Worm (Caenorhabditis elegans) whole organism, L3 larva: Measurements from ENCODE around the gene srh-222.

Experiments used
- R02D3.7 ChIP-seq: fragments of 150-350 bp; optimal IDR thresholded peaks from 2 replicates; lab custom pipeline; 2014; ENCODE audit warnings: missing biosample characterization, missing genetic modification characterization
- ZK546.5 ChIP-seq: sonication (generic microtip); optimal IDR thresholded peaks from 2 replicates; lab custom pipeline; 2017; ENCODE audit warnings: missing biosample characterization, missing genetic modification characterization
- ama-1 ChIP-seq: fragments of 150-350 bp; optimal IDR thresholded peaks from 2 replicates; lab custom pipeline; 2018
- ceh-28 ChIP-seq: fragments of 150-350 bp; optimal IDR thresholded peaks from 2 replicates; lab custom pipeline; 2014; ENCODE audit warnings: missing biosample characterization, missing genetic modification reagents, missing genetic modification characterization
- ceh-9 ChIP-seq: sonication (generic microtip); optimal IDR thresholded peaks from 2 replicates; lab custom pipeline; 2018; ENCODE audit warnings: missing biosample characterization, missing genetic modification characterization
- daf-12 ChIP-seq: fragments of 150-350 bp; optimal IDR thresholded peaks from 2 replicates; lab custom pipeline; 2014; ENCODE audit warnings: missing biosample characterization, missing genetic modification reagents, missing genetic modification characterization
- egl-27 ChIP-seq: sonication (generic microtip); optimal IDR thresholded peaks from 4 replicates; lab custom pipeline; 2017; ENCODE audit warnings: missing biosample characterization, missing genetic modification reagents, missing genetic modification characterization
- egl-5 ChIP-seq: fragments of 150-350 bp; optimal IDR thresholded peaks from 2 replicates; lab custom pipeline; 2017; ENCODE audit warnings: missing biosample characterization, missing genetic modification reagents, missing genetic modification characterization, inconsistent platforms
- elt-1 ChIP-seq: fragments of 150-350 bp; optimal IDR thresholded peaks from 2 replicates; lab custom pipeline; 2014; ENCODE audit warnings: missing biosample characterization, missing genetic modification characterization
- elt-2 ChIP-seq: sonication (generic microtip); optimal IDR thresholded peaks from 2 replicates; lab custom pipeline; 2016; ENCODE audit warnings: missing genetic modification reagents, mild to moderate bottlenecking, missing genetic modification characterization, missing compliant biosample characterization
- elt-3 ChIP-seq, 3 experiments: fragments of 150-350 bp in 1 of 3; sonication (generic microtip) in 2 of 3; optimal IDR thresholded peaks; 2 replicates in 2 of 3; 4 replicates in 1 of 3; lab custom pipeline; 2014 to 2017; ENCODE audit warnings: missing biosample characterization in 3 of 3, missing genetic modification characterization in 3 of 3
- eor-1 ChIP-seq, 2 experiments: fragments of 150-350 bp; optimal IDR thresholded peaks; 2 replicates each; lab custom pipeline; 2014 to 2018; ENCODE audit warnings: missing biosample characterization in 2 of 2, missing genetic modification characterization in 2 of 2
- fkh-10 ChIP-seq: sonication (generic microtip); optimal IDR thresholded peaks from 2 replicates; lab custom pipeline; 2017; ENCODE audit warnings: missing biosample characterization, missing genetic modification reagents, missing genetic modification characterization
- fkh-2 ChIP-seq: fragments of 150-350 bp; optimal IDR thresholded peaks from 2 replicates; lab custom pipeline; 2014; ENCODE audit warnings: missing biosample characterization, missing genetic modification reagents, missing genetic modification characterization
- fos-1 ChIP-seq: fragments of 150-350 bp; optimal IDR thresholded peaks from 2 replicates; lab custom pipeline; 2014; ENCODE audit warnings: missing biosample characterization, missing genetic modification characterization
- hmg-11 ChIP-seq: sonication (generic microtip); optimal IDR thresholded peaks from 2 replicates; lab custom pipeline; 2016; ENCODE audit warnings: missing genetic modification characterization, missing compliant biosample characterization
- lin-39 ChIP-seq: fragments of 150-350 bp; optimal IDR thresholded peaks from 2 replicates; lab custom pipeline; 2018; ENCODE audit warnings: missing biosample characterization, missing genetic modification reagents, missing genetic modification characterization
- lsy-12 ChIP-seq: sonication (generic microtip); optimal IDR thresholded peaks from 2 replicates; lab custom pipeline; 2016; ENCODE audit warnings: mild to moderate bottlenecking, missing genetic modification characterization, missing compliant biosample characterization
- mml-1 ChIP-seq: fragments of 150-350 bp; sonication (generic microtip); optimal IDR thresholded peaks from 3 replicates; lab custom pipeline; 2014; ENCODE audit warnings: missing biosample characterization, missing genetic modification characterization
- nfya-1 ChIP-seq: sonication (generic microtip); optimal IDR thresholded peaks from 2 replicates; lab custom pipeline; 2017; ENCODE audit warnings: missing genetic modification characterization, mild to moderate bottlenecking, missing compliant biosample characterization, antibody characterized with exemption, moderate library complexity; ENCODE audit not compliant: insufficient read depth
- nhr-11 ChIP-seq: fragments of 150-350 bp; optimal IDR thresholded peaks from 2 replicates; lab custom pipeline; 2014; ENCODE audit warnings: missing biosample characterization, missing genetic modification characterization
- nhr-12 ChIP-seq: fragments of 150-350 bp; optimal IDR thresholded peaks from 2 replicates; lab custom pipeline; 2014; ENCODE audit warnings: missing biosample characterization, missing genetic modification characterization
- nhr-23 ChIP-seq: fragments of 150-350 bp; optimal IDR thresholded peaks from 2 replicates; lab custom pipeline; 2014; ENCODE audit warnings: missing biosample characterization, missing genetic modification reagents, missing genetic modification characterization
- nhr-237 ChIP-seq: fragments of 150-350 bp; optimal IDR thresholded peaks from 2 replicates; lab custom pipeline; 2014; ENCODE audit warnings: missing biosample characterization, missing genetic modification characterization
- nhr-28 ChIP-seq: fragments of 150-350 bp; optimal IDR thresholded peaks from 2 replicates; lab custom pipeline; 2014; ENCODE audit warnings: missing biosample characterization, missing genetic modification characterization
- nhr-43 ChIP-seq: sonication (generic microtip); optimal IDR thresholded peaks from 2 replicates; lab custom pipeline; 2016; ENCODE audit warnings: mild to moderate bottlenecking, missing genetic modification characterization, missing compliant biosample characterization; ENCODE audit not compliant: poor library complexity, severe bottlenecking
- nhr-76 ChIP-seq: fragments of 150-350 bp; sonication (generic microtip); optimal IDR thresholded peaks from 5 replicates; lab custom pipeline; 2014; ENCODE audit warnings: missing biosample characterization, missing genetic modification characterization
- nhr-77 ChIP-seq: fragments of 150-350 bp; optimal IDR thresholded peaks from 2 replicates; lab custom pipeline; 2014; ENCODE audit warnings: missing biosample characterization, missing genetic modification characterization
- pha-4 ChIP-seq: fragments of 150-350 bp; optimal IDR thresholded peaks from 2 replicates; lab custom pipeline; 2014; ENCODE audit warnings: missing biosample characterization, missing genetic modification reagents, missing genetic modification characterization
- pqm-1 ChIP-seq: fragments of 150-350 bp; optimal IDR thresholded peaks from 2 replicates; lab custom pipeline; 2017; ENCODE audit warnings: missing biosample characterization, missing genetic modification characterization, inconsistent platforms
- sea-2 ChIP-seq: fragments of 150-350 bp; sonication (generic microtip); optimal IDR thresholded peaks from 4 replicates; lab custom pipeline; 2014; ENCODE audit warnings: missing biosample characterization, missing genetic modification reagents, missing genetic modification characterization
- skn-1 ChIP-seq: fragments of 150-350 bp; optimal IDR thresholded peaks from 2 replicates; lab custom pipeline; 2014; ENCODE audit warnings: missing biosample characterization, missing genetic modification characterization
- snpc-4 ChIP-seq: fragments of 150-350 bp; optimal IDR thresholded peaks from 2 replicates; lab custom pipeline; 2014; ENCODE audit warnings: missing biosample characterization, missing genetic modification characterization
- unc-39 ChIP-seq: sonication (generic microtip); optimal IDR thresholded peaks from 4 replicates; lab custom pipeline; 2017; ENCODE audit warnings: missing biosample characterization, missing genetic modification characterization
- ztf-4 ChIP-seq: fragments of 150-350 bp; optimal IDR thresholded peaks from 2 replicates; lab custom pipeline; 2014; ENCODE audit warnings: missing biosample characterization, missing genetic modification characterization

srh-222 gene

ce11 chrIV:4013621-4014020 is 34.0 kb downstream of the srh-222 start:
- TF ChIP-seq ama-1 (no peak), ceh-28 (tag; lab: Kevin White, UChicago) (no peak), hmg-11 (tag; lab: Kevin White, UChicago) (no peak), fkh-2 (no peak), fos-1 (tag; lab: Kevin White, UChicago) (no peak), ZK546.5 (no peak)
- TF ChIP-seq, all 47 proteins: peak for 0

DNA sequence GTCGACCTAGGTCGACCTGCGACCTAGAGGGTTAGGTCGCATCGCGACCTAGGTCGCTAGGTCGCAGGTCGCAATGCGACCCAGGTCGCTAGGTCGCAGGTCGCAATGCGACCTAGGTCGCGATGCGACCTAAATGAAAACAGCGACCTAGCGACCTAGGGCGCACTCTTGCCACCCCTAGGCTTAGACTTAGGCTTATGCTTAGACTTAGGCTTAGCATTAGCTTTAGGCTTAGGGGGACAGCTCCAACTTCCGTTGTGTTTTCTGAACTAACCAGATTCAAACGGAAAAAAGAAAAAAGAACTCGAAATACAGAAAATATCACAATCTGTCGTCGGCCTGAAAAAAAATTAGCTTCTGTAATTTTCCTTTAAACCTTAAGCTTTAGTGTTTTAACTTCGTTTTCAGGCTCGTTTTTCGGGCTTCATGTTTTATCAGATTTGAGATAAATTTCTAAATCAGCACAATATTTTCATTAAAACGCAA is 34.8 kb downstream of the srh-222 start:
- TF ChIP-seq daf-12 (tag; lab: Kevin White, UChicago) = no peak
- no peak for TF ChIP-seq ZK546.5
- TF ChIP-seq lsy-12 (tag; lab: Kevin White, UChicago) = no peak
- TF ChIP-seq elt-2 (tag; lab: Kevin White, UChicago) = peak; percentile 2
- no peak for TF ChIP-seq nhr-43
- no peak for TF ChIP-seq pqm-1 (tag; lab: Kevin White, UChicago)
- TF ChIP-seq R02D3.7 = peak; percentile 7
- TF ChIP-seq ceh-28 (tag; lab: Kevin White, UChicago) = no peak
- TF ChIP-seq nhr-11 (tag; lab: Kevin White, UChicago) = no peak
- TF ChIP-seq nhr-77 (tag; lab: Kevin White, UChicago) = peak; percentile 46
- TF ChIP-seq lin-39 (tag; lab: Kevin White, UChicago) = no peak
- no peak for TF ChIP-seq nhr-237 (tag; lab: Kevin White, UChicago)
- no peak for TF ChIP-seq nhr-28 (tag; lab: Kevin White, UChicago)
- TF ChIP-seq egl-27 (tag; lab: Kevin White, UChicago) = no peak

- TF ChIP-seq hmg-11 (tag; lab: Kevin White, UChicago) (no peak), pha-4 (tag; lab: Kevin White, UChicago) (no peak), elt-3 (tag; optimal IDR thresholded peaks at IDR 0.05; lab: Kevin White, UChicago) (no peak), ceh-9 (tag; lab: Kevin White, UChicago) (no peak), nhr-12 (tag; lab: Kevin White, UChicago) (no peak), egl-27 (tag; lab: Kevin White, UChicago) (no peak), egl-5 (no peak), elt-1 (tag; lab: Kevin White, UChicago) (no peak), ZK546.5 (no peak), nhr-28 (tag; lab: Kevin White, UChicago) (no peak), nfya-1 (tag; lab: Kevin White, UChicago) (no peak), ceh-28 (tag; lab: Kevin White, UChicago) (no peak), lsy-12 (tag; lab: Kevin White, UChicago) (no peak), ztf-4 (tag; lab: Kevin White, UChicago) (no peak), fkh-10 (no peak), nhr-76 (tag; lab: Kevin White, UChicago) (no peak)
Observed at ce11 chrIV:4015660-4016059, 36.0 kb downstream of the srh-222 start.

DNA sequence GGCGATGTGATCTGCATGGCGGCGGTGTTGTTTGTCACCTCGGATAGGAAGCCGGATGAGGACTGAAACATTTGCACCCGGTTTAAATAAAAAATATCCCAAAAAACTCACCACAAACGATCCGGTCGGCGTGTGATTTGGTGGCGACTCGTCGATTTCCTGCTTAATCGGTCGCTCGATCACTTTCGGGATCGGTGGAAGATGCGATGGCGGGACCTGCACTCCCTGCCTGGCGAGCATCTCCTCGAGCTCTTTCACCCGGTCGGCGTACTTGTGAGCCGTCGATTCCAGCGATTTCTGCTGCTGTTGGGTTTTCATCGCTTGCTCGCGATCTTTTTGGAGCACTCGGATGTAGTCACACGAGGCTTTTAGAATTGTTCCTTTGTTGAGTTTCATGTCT is 37.1 kb downstream of the srh-222 start:
- no peak for TF ChIP-seq fkh-2
- TF ChIP-seq unc-39 = no peak
- no peak for TF ChIP-seq ztf-4 (tag; lab: Kevin White, UChicago)
- TF ChIP-seq ZK546.5 = no peak
- TF ChIP-seq nhr-23 (tag; lab: Kevin White, UChicago) = no peak
- TF ChIP-seq snpc-4 (tag; lab: Kevin White, UChicago) = no peak
- no peak for TF ChIP-seq sea-2 (GFP tag; lab: Kevin White, UChicago)
- TF ChIP-seq eor-1 (tag; optimal IDR thresholded peaks at IDR 0.05; lab: Kevin White, UChicago) = no peak
- TF ChIP-seq fkh-10 = no peak
- TF ChIP-seq ceh-9 (tag; lab: Kevin White, UChicago) = no peak
- TF ChIP-seq pha-4 (tag; lab: Kevin White, UChicago) = no peak
- TF ChIP-seq nhr-76 (tag; lab: Kevin White, UChicago) = no peak
- TF ChIP-seq nhr-11 (tag; lab: Kevin White, UChicago) = no peak
- no peak for TF ChIP-seq nhr-12 (tag; lab: Kevin White, UChicago)
- no peak for TF ChIP-seq skn-1
- TF ChIP-seq mml-1 = no peak
